Worm (Caenorhabditis elegans) whole organism, midembryonic: ENCODE measurements around the gene C10A4.9.

Experiments used
- T22C8.4 ChIP-seq: fragments of 200-800 bp; sonication (Bioruptor generic); IDR thresholded peaks from 2 replicates; pipeline ENCODE4 v1.3.6; 2022; ENCODE audit warnings: missing genetic modification characterization, missing compliant biosample characterization
- cog-1 ChIP-seq: sonication (generic microtip); optimal IDR thresholded peaks from 2 replicates; lab custom pipeline; 2016; ENCODE audit warnings: missing genetic modification characterization, missing compliant biosample characterization
- flt-1 ChIP-seq: fragments of 200-800 bp; sonication (Bioruptor generic); IDR thresholded peaks from 2 replicates; pipeline ENCODE4 v1.3.6; 2022; ENCODE audit warnings: missing genetic modification characterization, missing compliant biosample characterization
- klf-2 ChIP-seq: fragments of 200-800 bp; sonication (Bioruptor generic); conservative IDR thresholded peaks from 2 replicates; pipeline ENCODE4 v1.3.6; 2022; ENCODE audit warnings: missing genetic modification reagents, missing genetic modification characterization, missing compliant biosample characterization
- med-1 ChIP-seq: sonication (generic microtip); optimal IDR thresholded peaks from 2 replicates; lab custom pipeline; 2017; ENCODE audit warnings: missing genetic modification characterization, mild to moderate bottlenecking, missing compliant biosample characterization, antibody characterized with exemption, missing genetic modification reagents; ENCODE audit not compliant: insufficient read depth
- ref-1 ChIP-seq: fragments of 200-800 bp; sonication (Bioruptor generic); conservative IDR thresholded peaks from 2 replicates; pipeline ENCODE4 v1.3.6; 2022; ENCODE audit warnings: missing genetic modification reagents, missing genetic modification characterization, missing compliant biosample characterization
- tab-1 ChIP-seq: fragments of 200-800 bp; sonication (Bioruptor generic); IDR thresholded peaks from 2 replicates; pipeline ENCODE4 v1.3.6; 2022; ENCODE audit warnings: missing genetic modification characterization, missing compliant biosample characterization
- ztf-23 ChIP-seq: fragments of 200-800 bp; sonication (Bioruptor generic); IDR thresholded peaks from 2 replicates; pipeline ENCODE4 v1.3.6; 2022; ENCODE audit warnings: missing genetic modification reagents, missing genetic modification characterization, missing compliant biosample characterization
- ztf-29 ChIP-seq: fragments of 200-800 bp; sonication (Bioruptor generic); IDR thresholded peaks from 2 replicates; pipeline ENCODE4 v1.3.6; 2022; ENCODE audit warnings: missing genetic modification reagents, missing genetic modification characterization, missing compliant biosample characterization

C10A4.9 gene

ce11 chrX:7437949-7438348 lies 17.3 kb downstream of the C10A4.9 start, which contains the start of gene C01C10.2:
TSS of gene C01C10.2 (minus strand) at chrX:7438118.
- TF ChIP-seq med-1 (GFP tag; lab: Kevin White, UChicago): no peak

- TF ChIP-seq med-1 (GFP tag; lab: Kevin White, UChicago): no peak
- TF ChIP-seq ztf-29 (GFP tag; lab: Robert Waterston, UW): no peak
- no peak for TF ChIP-seq cog-1 (tag; lab: Kevin White, UChicago)
- TF ChIP-seq klf-2 (GFP tag; lab: Robert Waterston, UW): no peak
- no peak for TF ChIP-seq T22C8.4 (GFP tag; lab: Robert Waterston, UW)
Observed at ce11 chrX:7440102-7440501, 19.4 kb downstream of the C10A4.9 start.

- TF ChIP-seq flt-1 (GFP tag; lab: Robert Waterston, UW): no peak
- no peak for TF ChIP-seq klf-2 (GFP tag; lab: Robert Waterston, UW)
- no peak for TF ChIP-seq ztf-23 (GFP tag; lab: Robert Waterston, UW)
- TF ChIP-seq ref-1 (GFP tag; lab: Robert Waterston, UW): no peak
- no peak for TF ChIP-seq T22C8.4 (GFP tag; lab: Robert Waterston, UW)
- TF ChIP-seq med-1 (GFP tag; lab: Kevin White, UChicago): no peak
- TF ChIP-seq ztf-29 (GFP tag; lab: Robert Waterston, UW): no peak
- no peak for TF ChIP-seq cog-1 (tag; lab: Kevin White, UChicago)
- no peak for TF ChIP-seq tab-1 (GFP tag; lab: Robert Waterston, UW)
Observed at ce11 chrX:7442477-7442876, 21.8 kb downstream of the C10A4.9 start, which contains the start of gene acl-12. TSS of gene acl-12 (minus strand) at chrX:7442577.

- TF ChIP-seq tab-1 (GFP tag; lab: Robert Waterston, UW) (no peak), ztf-29 (GFP tag; lab: Robert Waterston, UW) (no peak)
Observed at ce11 chrX:7445734-7446133, 25.1 kb downstream of the C10A4.9 start.

- TF ChIP-seq tab-1 (GFP tag; lab: Robert Waterston, UW) (no peak), T22C8.4 (GFP tag; lab: Robert Waterston, UW) (no peak), med-1 (GFP tag; lab: Kevin White, UChicago) (no peak), flt-1 (GFP tag; lab: Robert Waterston, UW) (no peak), klf-2 (GFP tag; lab: Robert Waterston, UW) (no peak), ztf-29 (GFP tag; lab: Robert Waterston, UW) (no peak), ref-1 (GFP tag; lab: Robert Waterston, UW) (no peak), ztf-23 (GFP tag; lab: Robert Waterston, UW) (no peak), cog-1 (tag; lab: Kevin White, UChicago) (no peak)
Observed at ce11 chrX:7446485-7446884, 25.8 kb downstream of the C10A4.9 start.

ce11 chrX:7447340-7447739 lies 26.7 kb downstream of the C10A4.9 start:
- TF ChIP-seq tab-1 (GFP tag; lab: Robert Waterston, UW) (no peak), ztf-29 (GFP tag; lab: Robert Waterston, UW) (no peak), ref-1 (GFP tag; lab: Robert Waterston, UW) (no peak), ztf-23 (GFP tag; lab: Robert Waterston, UW) (no peak), klf-2 (GFP tag; lab: Robert Waterston, UW) (no peak), flt-1 (GFP tag; lab: Robert Waterston, UW) (no peak), med-1 (GFP tag; lab: Kevin White, UChicago) (no peak), T22C8.4 (GFP tag; lab: Robert Waterston, UW) (no peak), cog-1 (tag; lab: Kevin White, UChicago) (no peak)

- no peak for TF ChIP-seq flt-1 (GFP tag; lab: Robert Waterston, UW)
- 0 out of 2 replicates have a peak, but pooled peaks have one; percentile 53 for TF ChIP-seq tab-1 (GFP tag; lab: Robert Waterston, UW)
Observed at ce11 chrX:7452606-7453005, 31.9 kb downstream of the C10A4.9 start.

ce11 chrX:7455960-7456359 lies 35.3 kb downstream of the C10A4.9 start:
- TF ChIP-seq T22C8.4 (GFP tag; lab: Robert Waterston, UW) (no peak), flt-1 (GFP tag; lab: Robert Waterston, UW) (0 out of 2 replicates have a peak, but pooled peaks have one; percentile 15), ztf-23 (GFP tag; lab: Robert Waterston, UW) (no peak), klf-2 (GFP tag; lab: Robert Waterston, UW) (no peak), cog-1 (tag; lab: Kevin White, UChicago) (no peak)

- TF ChIP-seq med-1 (GFP tag; lab: Kevin White, UChicago) (no peak), klf-2 (GFP tag; lab: Robert Waterston, UW) (no peak)
Observed at ce11 chrX:7457154-7457674, 36.5 kb downstream of the C10A4.9 start.

- TF ChIP-seq tab-1 (GFP tag; lab: Robert Waterston, UW) (0 out of 2 replicates have a peak, but pooled peaks have one; percentile 40), flt-1 (GFP tag; lab: Robert Waterston, UW) (no peak)
Observed at ce11 chrX:7460516-7460915, 39.8 kb downstream of the C10A4.9 start.

- TF ChIP-seq cog-1 (tag; lab: Kevin White, UChicago) (no peak), T22C8.4 (GFP tag; lab: Robert Waterston, UW) (no peak), ztf-29 (GFP tag; lab: Robert Waterston, UW) (no peak), ref-1 (GFP tag; lab: Robert Waterston, UW) (no peak), med-1 (GFP tag; lab: Kevin White, UChicago) (no peak), ztf-23 (GFP tag; lab: Robert Waterston, UW) (no peak), flt-1 (GFP tag; lab: Robert Waterston, UW) (no peak), tab-1 (GFP tag; lab: Robert Waterston, UW) (no peak), klf-2 (GFP tag; lab: Robert Waterston, UW) (no peak)
Observed at ce11 chrX:7463637-7464036, 43.0 kb downstream of the C10A4.9 start, which contains the start of gene sox-2. TSS of gene sox-2 (minus strand) at chrX:7463736.
